Worm (Caenorhabditis elegans) whole organism, mixed stage, embryonic: ENCODE results near the gene lgc-53.

Experiments used
- elt-1 ChIP-seq: sonication (generic microtip); optimal IDR thresholded peaks from 2 replicates; lab custom pipeline; 2017; ENCODE audit warnings: missing genetic modification characterization, mild to moderate bottlenecking, missing compliant biosample characterization, antibody characterized with exemption, moderate library complexity, borderline replicate concordance; ENCODE audit not compliant: insufficient read depth
- lin-13 ChIP-seq: fragments of 150-350 bp; optimal IDR thresholded peaks from 2 replicates; lab custom pipeline; 2014; ENCODE audit warnings: missing biosample characterization, missing genetic modification characterization
- nhr-237 ChIP-seq: fragments of 150-350 bp; optimal IDR thresholded peaks from 2 replicates; lab custom pipeline; 2014; ENCODE audit warnings: missing biosample characterization, missing genetic modification characterization
- nhr-28 ChIP-seq: fragments of 150-350 bp; optimal IDR thresholded peaks from 2 replicates; lab custom pipeline; 2014; ENCODE audit warnings: missing biosample characterization, missing genetic modification characterization
- snpc-4 ChIP-seq: fragments of 150-350 bp; optimal IDR thresholded peaks from 2 replicates; lab custom pipeline; 2014; ENCODE audit warnings: missing biosample characterization, missing genetic modification characterization
- unc-39 ChIP-seq: fragments of 150-350 bp; optimal IDR thresholded peaks from 2 replicates; lab custom pipeline; 2014; ENCODE audit warnings: missing biosample characterization, missing genetic modification characterization
- ztf-11 ChIP-seq: fragments of 150-350 bp; optimal IDR thresholded peaks from 2 replicates; lab custom pipeline; 2014; ENCODE audit warnings: missing biosample characterization, missing genetic modification characterization

ce11 chrX:16704086-16704485, 7.4 kb upstream of the lgc-53 start:
- no peak for TF ChIP-seq snpc-4 (tag; lab: Kevin White, UChicago)
- TF ChIP-seq lin-13 (tag; lab: Kevin White, UChicago) = no peak
- no peak for TF ChIP-seq nhr-28
- no peak for TF ChIP-seq nhr-237 (tag; lab: Kevin White, UChicago)
- no peak for TF ChIP-seq ztf-11 (tag; lab: Kevin White, UChicago)
- no peak for TF ChIP-seq elt-1 (tag; lab: Kevin White, UChicago)
- no peak for TF ChIP-seq unc-39 (tag; lab: Kevin White, UChicago)
